Worm (Caenorhabditis elegans) whole organism, L2 larva: Measurements from ENCODE around the gene F42F12.11.

Experiments used
- R02D3.7 ChIP-seq: fragments of 150-350 bp; optimal IDR thresholded peaks from 2 replicates; lab custom pipeline; 2014; ENCODE audit warnings: missing biosample characterization, missing genetic modification characterization
- ZK546.5 ChIP-seq: sonication (generic microtip); optimal IDR thresholded peaks from 2 replicates; lab custom pipeline; 2017; ENCODE audit warnings: missing biosample characterization, missing genetic modification characterization
- fos-1 ChIP-seq: fragments of 150-350 bp; optimal IDR thresholded peaks from 2 replicates; lab custom pipeline; 2014; ENCODE audit warnings: missing biosample characterization, missing genetic modification characterization
- mdl-1 ChIP-seq, 2 experiments: fragments of 150-350 bp in 1 of 2; sonication (generic microtip) in 1 of 2; optimal IDR thresholded peaks; 2 replicates each; lab custom pipeline; 2017; ENCODE audit warnings: missing biosample characterization in 2 of 2, missing genetic modification characterization in 2 of 2
- nhr-77 ChIP-seq: fragments of 150-350 bp; optimal IDR thresholded peaks from 2 replicates; lab custom pipeline; 2014; ENCODE audit warnings: missing biosample characterization, missing genetic modification characterization
- skn-1 ChIP-seq: sonication (generic microtip); optimal IDR thresholded peaks from 2 replicates; lab custom pipeline; 2017; ENCODE audit warnings: missing biosample characterization, missing genetic modification characterization
- snpc-4 ChIP-seq: fragments of 150-350 bp; optimal IDR thresholded peaks from 2 replicates; lab custom pipeline; 2014; ENCODE audit warnings: missing biosample characterization, missing genetic modification characterization

- TF ChIP-seq fos-1 (tag; lab: Kevin White, UChicago) (no peak), ZK546.5 (tag; lab: Kevin White, UChicago) (no peak), mdl-1 (tag; optimal IDR thresholded peaks at IDR 0.05; lab: Kevin White, UChicago) (no peak), R02D3.7 (no peak), snpc-4 (tag; lab: Kevin White, UChicago) (no peak), skn-1 (tag; lab: Kevin White, UChicago) (no peak), nhr-77 (tag; lab: Kevin White, UChicago) (no peak)
Measured at ce11 chrX:12371321-12371720, 24.5 kb downstream of the F42F12.11 start, which contains the start of gene rif-1.2.
